5 worm cellular contexts compared by ENCODE assay signal in genomic region chrX:16040207-16040716, ce11.
TF ChIP-seq lines count a peak whose summit lies in the region.

Gene B0395.3, minus strand, starts transcription at chrX:16040257.

TF ChIP-seq in whole organism, L1 larva, 84 proteins besides CTCF, POLR2A, EP300 and RAD21 (continues in another document):
- no peak for TF ChIP-seq fkh-8 (tag; optimal IDR thresholded peaks at IDR 0.05; lab: Kevin White, UChicago)
- TF ChIP-seq lsy-2 (tag; optimal IDR thresholded peaks at IDR 0.05; lab: Kevin White, UChicago) = peak in 1 of 2 experiments; percentile 22
- TF ChIP-seq efl-1 (optimal IDR thresholded peaks at IDR 0.05; lab: Kevin White, UChicago) = no peak
- no peak for TF ChIP-seq efl-1 (GFP tag; optimal IDR thresholded peaks at IDR 0.05 in 1 of 2; lab: Kevin White, UChicago)
- peak; percentile 34 for TF ChIP-seq snu-23 (GFP tag; optimal IDR thresholded peaks at IDR 0.05; lab: Kevin White, UChicago)
- peak; percentile 6 for TF ChIP-seq nhr-47 (tag; optimal IDR thresholded peaks at IDR 0.05; lab: Kevin White, UChicago)
- TF ChIP-seq blmp-1 (tag; optimal IDR thresholded peaks at IDR 0.05; lab: Kevin White, UChicago) = peak; percentile 67
- peak; percentile 33 for TF ChIP-seq nhr-20 (tag; optimal IDR thresholded peaks at IDR 0.05; lab: Kevin White, UChicago)
- peak; percentile 82 for TF ChIP-seq nhr-85 (tag; lab: Kevin White, UChicago)
- peak; percentile 40 for TF ChIP-seq nhr-19 (GFP tag; conservative IDR thresholded peaks at IDR 0.05; lab: Robert Waterston, UW)
- no peak for TF ChIP-seq nhr-11 (tag; optimal IDR thresholded peaks at IDR 0.05; lab: Kevin White, UChicago)
- TF ChIP-seq unc-98 (GFP tag; IDR thresholded peaks at IDR 0.05; lab: Robert Waterston, UW) = no peak
- TF ChIP-seq nhr-12 (tag; optimal IDR thresholded peaks at IDR 0.05; lab: Kevin White, UChicago) = no peak
- TF ChIP-seq zag-1 (tag; optimal IDR thresholded peaks at IDR 0.05; lab: Kevin White, UChicago) = no peak
- peak; percentile 1 for TF ChIP-seq dsc-1 (tag; optimal IDR thresholded peaks at IDR 0.05; lab: Kevin White, UChicago)
- TF ChIP-seq tlp-1 (tag; optimal IDR thresholded peaks at IDR 0.05; lab: Kevin White, UChicago) = no peak
- peak; percentile 55 for TF ChIP-seq nhr-71 (tag; optimal IDR thresholded peaks at IDR 0.05; lab: Kevin White, UChicago)
- no peak for TF ChIP-seq egl-13 (tag; optimal IDR thresholded peaks at IDR 0.05; lab: Kevin White, UChicago)
- TF ChIP-seq sox-4 (tag; optimal IDR thresholded peaks at IDR 0.05; lab: Kevin White, UChicago) = no peak

TF ChIP-seq in whole organism, L3 larva, 47 proteins besides CTCF, POLR2A, EP300 and RAD21:
- peak; percentile 69 for TF ChIP-seq hmg-11 (tag; optimal IDR thresholded peaks at IDR 0.05; lab: Kevin White, UChicago)
- TF ChIP-seq pha-4 (tag; optimal IDR thresholded peaks at IDR 0.05; lab: Kevin White, UChicago) = peak; percentile 77
- TF ChIP-seq lin-39 (tag; optimal IDR thresholded peaks at IDR 0.05; lab: Kevin White, UChicago) = peak; percentile 51
- no peak for TF ChIP-seq nhr-77 (tag; optimal IDR thresholded peaks at IDR 0.05; lab: Kevin White, UChicago)
- TF ChIP-seq nfya-1 (tag; optimal IDR thresholded peaks at IDR 0.05; lab: Kevin White, UChicago; ENCODE audit: insufficient read depth) = peak; percentile 41
- peak; percentile 44 for TF ChIP-seq elt-2 (tag; optimal IDR thresholded peaks at IDR 0.05; lab: Kevin White, UChicago)
- TF ChIP-seq nhr-67 (tag; optimal IDR thresholded peaks at IDR 0.05; lab: Kevin White, UChicago) = no peak
- TF ChIP-seq egl-5 (tag; optimal IDR thresholded peaks at IDR 0.05; lab: Kevin White, UChicago) = peak; percentile 58
- peak; percentile 31 for TF ChIP-seq nhr-25 (tag; optimal IDR thresholded peaks at IDR 0.05; lab: Kevin White, UChicago)

TF ChIP-seq in whole organism, early embryonic, 17 proteins besides CTCF, POLR2A, EP300 and RAD21:
- TF ChIP-seq ceh-36 (tag; optimal IDR thresholded peaks at IDR 0.05; lab: Kevin White, UChicago) (peak; percentile 36), aly-1 (tag; optimal IDR thresholded peaks at IDR 0.05; lab: Kevin White, UChicago) (peak; percentile 2), B0310.2 (tag; optimal IDR thresholded peaks at IDR 0.05; lab: Kevin White, UChicago) (no peak), hmg-4 (GFP tag; optimal IDR thresholded peaks at IDR 0.05; lab: Kevin White, UChicago) (peak; percentile 84), ama-1 (optimal IDR thresholded peaks at IDR 0.05; lab: Kevin White, UChicago) (no peak), F13C5.2 (tag; optimal IDR thresholded peaks at IDR 0.05; lab: Kevin White, UChicago) (peak; percentile 15), ets-7 (tag; optimal IDR thresholded peaks at IDR 0.05; lab: Kevin White, UChicago) (no peak), flt-1 (GFP tag; IDR thresholded peaks at IDR 0.05; lab: Robert Waterston, UW) (no peak), pes-1 (GFP tag; IDR thresholded peaks at IDR 0.05; lab: Robert Waterston, UW) (peak; percentile 42; the same call in 1 of the 2 replicates), sea-1 (GFP tag; conservative IDR thresholded peaks at IDR 0.05; lab: Robert Waterston, UW) (0 out of 2 replicates have a peak, but pooled peaks have one; percentile 22), scrt-1 (GFP tag; IDR thresholded peaks at IDR 0.05; lab: Robert Waterston, UW) (no peak), hnd-1 (tag; optimal IDR thresholded peaks at IDR 0.05; lab: Kevin White, UChicago) (no peak), ceh-13 (GFP tag; optimal IDR thresholded peaks at IDR 0.05; lab: Kevin White, UChicago) (no peak), tbx-11 (GFP tag; IDR thresholded peaks at IDR 0.05; lab: Robert Waterston, UW) (no peak)

TF ChIP-seq in whole organism, midembryonic, 9 proteins besides CTCF, POLR2A, EP300 and RAD21:
- TF ChIP-seq ztf-29 (GFP tag; IDR thresholded peaks at IDR 0.05; lab: Robert Waterston, UW) (no peak), ztf-23 (GFP tag; IDR thresholded peaks at IDR 0.05; lab: Robert Waterston, UW) (peak; percentile 65; the same call in 1 of the 2 replicates), flt-1 (GFP tag; IDR thresholded peaks at IDR 0.05; lab: Robert Waterston, UW) (no peak), tab-1 (GFP tag; IDR thresholded peaks at IDR 0.05; lab: Robert Waterston, UW) (no peak)

TF ChIP-seq in whole organism, young adult, 124 proteins besides CTCF, POLR2A, EP300 and RAD21 (continues in another document):
- TF ChIP-seq tbp1 (GFP tag; optimal IDR thresholded peaks at IDR 0.05; lab: Kevin White, UChicago) (peak; percentile 31), ekl-4 (GFP tag; IDR thresholded peaks at IDR 0.05; lab: Robert Waterston, UW) (peak; percentile 14; the same call in 1 of the 2 replicates), mel-28 (tag; optimal IDR thresholded peaks at IDR 0.05; lab: Kevin White, UChicago; ENCODE audit: borderline replicate concordance) (no peak), D2030.7 (GFP tag; IDR thresholded peaks at IDR 0.05; lab: Robert Waterston, UW) (no peak), Y79H2A.3 (GFP tag; conservative IDR thresholded peaks at IDR 0.05; lab: Robert Waterston, UW) (no peak), lir-1 (GFP tag; conservative IDR thresholded peaks at IDR 0.05; lab: Robert Waterston, UW) (no peak), sptf-2 (GFP tag; optimal IDR thresholded peaks at IDR 0.05; lab: Kevin White, UChicago) (no peak), unc-62 (GFP tag; optimal IDR thresholded peaks at IDR 0.05; lab: Kevin White, UChicago) (peak; percentile 8), pbrm-1 (GFP tag; IDR thresholded peaks at IDR 0.05; lab: Robert Waterston, UW) (peak; percentile 62; the same call in 1 of the 2 replicates), athp-1 (tag; optimal IDR thresholded peaks at IDR 0.05; lab: Kevin White, UChicago) (no peak), nhr-27 (tag; optimal IDR thresholded peaks at IDR 0.05; lab: Kevin White, UChicago) (no peak), madf-10 (tag; optimal IDR thresholded peaks at IDR 0.05; lab: Kevin White, UChicago) (peak; percentile 7), rpc-1 (optimal IDR thresholded peaks at IDR 0.05; lab: Kevin White, UChicago) (no peak), rpc-1 (tag; optimal IDR thresholded peaks at IDR 0.05; lab: Kevin White, UChicago) (no peak), bed-1 (GFP tag; IDR thresholded peaks at IDR 0.05; lab: Robert Waterston, UW) (no peak), lin-35 (GFP tag; optimal IDR thresholded peaks at IDR 0.05; lab: Kevin White, UChicago) (peak in 1 of 3 experiments; percentile 10), zim-3 (tag; optimal IDR thresholded peaks at IDR 0.05; lab: Kevin White, UChicago) (no peak), ztf-26 (tag; optimal IDR thresholded peaks at IDR 0.05; lab: Kevin White, UChicago) (peak; percentile 30), rcor-1 (GFP tag; IDR thresholded peaks at IDR 0.05; lab: Robert Waterston, UW) (0 out of 2 replicates have a peak, but pooled peaks have one; percentile 21), ztf-6 (GFP tag; IDR thresholded peaks at IDR 0.05; lab: Robert Waterston, UW) (no peak), cebp-1 (GFP tag; IDR thresholded peaks at IDR 0.05; lab: Robert Waterston, UW) (no peak), cebp-1 (tag; optimal IDR thresholded peaks at IDR 0.05; lab: Kevin White, UChicago) (peak; percentile 75), atf-7 (tag; optimal IDR thresholded peaks at IDR 0.05; lab: Kevin White, UChicago) (peak; percentile 6), K11D2.4 (GFP tag; IDR thresholded peaks at IDR 0.05; lab: Robert Waterston, UW) (no peak), ceh-100 (GFP tag; IDR thresholded peaks at IDR 0.05; lab: Robert Waterston, UW) (no peak), chd-7 (tag; optimal IDR thresholded peaks at IDR 0.05; lab: Kevin White, UChicago) (peak; percentile 5), xnd-1 (tag; optimal IDR thresholded peaks at IDR 0.05; lab: Kevin White, UChicago) (no peak), zfh-2 (GFP tag; conservative IDR thresholded peaks at IDR 0.05; lab: Robert Waterston, UW) (peak; percentile 64), snpc-4 (GFP tag; optimal IDR thresholded peaks at IDR 0.05; lab: Kevin White, UChicago) (no peak), snpc-4 (tag; optimal IDR thresholded peaks at IDR 0.05; lab: Kevin White, UChicago) (peak in 2 of 4 experiments; percentile 4 to 6), egrh-3 (GFP tag; IDR thresholded peaks at IDR 0.05; lab: Robert Waterston, UW) (peak; percentile 87), lin-26 (GFP tag; IDR thresholded peaks at IDR 0.05; lab: Robert Waterston, UW) (peak; percentile 60), hmg-1.2 (GFP tag; IDR thresholded peaks at IDR 0.05; lab: Robert Waterston, UW) (peak; percentile 37; the same call in 1 of the 2 replicates), ceh-27 (GFP tag; optimal IDR thresholded peaks at IDR 0.05; lab: Kevin White, UChicago) (peak; percentile 76), sea-2 (GFP tag; IDR thresholded peaks at IDR 0.05; lab: Robert Waterston, UW) (no peak), lin-40 (tag; optimal IDR thresholded peaks at IDR 0.05; lab: Kevin White, UChicago) (peak; percentile 2), tlf-1 (GFP tag; optimal IDR thresholded peaks at IDR 0.05; lab: Kevin White, UChicago) (no peak), Y56A3A.18 (GFP tag; IDR thresholded peaks at IDR 0.05; lab: Robert Waterston, UW) (no peak), B0261.1 (tag; optimal IDR thresholded peaks at IDR 0.05; lab: Kevin White, UChicago) (peak; percentile 4), fkh-3 (tag; optimal IDR thresholded peaks at IDR 0.05; lab: Kevin White, UChicago) (no peak), efl-1 (GFP tag; optimal IDR thresholded peaks at IDR 0.05; lab: Kevin White, UChicago) (no peak), Y53G8AR.9 (GFP tag; conservative IDR thresholded peaks at IDR 0.05; lab: Robert Waterston, UW) (no peak), C06A6.2 (GFP tag; conservative IDR thresholded peaks at IDR 0.05; lab: Robert Waterston, UW) (no peak), B0336.3 (GFP tag; IDR thresholded peaks at IDR 0.05; lab: Robert Waterston, UW) (0 out of 2 replicates have a peak, but pooled peaks have one; percentile 30), ztf-18 (tag; optimal IDR thresholded peaks at IDR 0.05; lab: Kevin White, UChicago) (no peak), snpc-1.3 (tag; optimal IDR thresholded peaks at IDR 0.05; lab: Kevin White, UChicago; ENCODE audit: insufficient read depth) (no peak), attf-5 (GFP tag; optimal IDR thresholded peaks at IDR 0.05; lab: Kevin White, UChicago) (peak; percentile 51), T26A5.8 (tag; optimal IDR thresholded peaks at IDR 0.05; lab: Kevin White, UChicago) (no peak), somi-1 (GFP tag; optimal IDR thresholded peaks at IDR 0.05; lab: Kevin White, UChicago) (no peak), Y53F4B.3 (GFP tag; IDR thresholded peaks at IDR 0.05; lab: Robert Waterston, UW) (no peak), repo-1 (tag; optimal IDR thresholded peaks at IDR 0.05; lab: Kevin White, UChicago) (no peak), pha-4 (tag; optimal IDR thresholded peaks at IDR 0.05; lab: Kevin White, UChicago) (no peak), aptf-2 (GFP tag; conservative IDR thresholded peaks at IDR 0.05; lab: Robert Waterston, UW) (no peak)

Comparison
In these comparisons a context has a peak if more than half of its experiments do, and no peak if none do; other contexts are left out.
1. Of the 8 proteins assayed by ChIP-seq in both whole organism, young adult and whole organism, L1 larva: peak only in whole organism, young adult: unc-62; only in whole organism, L1 larva: none; in both: none; in neither: 5; mixed calls (peak in some experiments, not most) for 2.